Fruit fly (Drosophila melanogaster): ENCODE measurements around the gene CG42526.
A peak's percentile ranks its signal among the peaks of the same experiment; 100 is the strongest.

Gene CG42526

dm6 chr3L:9442625-9443282 is 7.6 kb upstream of the CG42526 start, which contains the start of gene Srg3:
TSS of gene Srg3 (plus strand) at chr3L:9443232.
- TF ChIP-seq CrebB (tag; optimal IDR thresholded peaks at IDR 0.05): no peak
- TF ChIP-seq Lpt (GFP tag; optimal IDR thresholded peaks at IDR 0.05): no peak
- no peak for TF ChIP-seq h (optimal IDR thresholded peaks at IDR 0.05)
- no peak for TF ChIP-seq peb (GFP tag; IDR thresholded peaks at IDR 0.05)
- TF ChIP-seq Hey (tag; optimal IDR thresholded peaks at IDR 0.05): no peak
- no peak for TF ChIP-seq ara (GFP tag; IDR thresholded peaks at IDR 0.05)
- TF ChIP-seq stwl (tag; optimal IDR thresholded peaks at IDR 0.05): no peak
- TF ChIP-seq Hmr (GFP tag; optimal IDR thresholded peaks at IDR 0.05): no peak
- TF ChIP-seq CG17829 (tag; optimal IDR thresholded peaks at IDR 0.05): no peak
- TF ChIP-seq Side (GFP tag; optimal IDR thresholded peaks at IDR 0.05): no peak
- TF ChIP-seq CG9215 (GFP tag; IDR thresholded peaks at IDR 0.05): no peak
- no peak for TF ChIP-seq D19A (tag; optimal IDR thresholded peaks at IDR 0.05)
- no peak for TF ChIP-seq nom (GFP tag; optimal IDR thresholded peaks at IDR 0.05)
- TF ChIP-seq CG9876 (GFP tag; optimal IDR thresholded peaks at IDR 0.05): no peak
- peak; percentile 43 for TF ChIP-seq Med (GFP tag)
- no peak for TF ChIP-seq CG3847 (GFP tag; IDR thresholded peaks at IDR 0.05)
- no peak for TF ChIP-seq org-1 (GFP tag; optimal IDR thresholded peaks at IDR 0.05)
- TF ChIP-seq z (GFP tag; IDR thresholded peaks at IDR 0.05): no peak
- no peak for TF ChIP-seq MESR4 (GFP tag; optimal IDR thresholded peaks at IDR 0.05)
- no peak for TF ChIP-seq CG2202 (tag; optimal IDR thresholded peaks at IDR 0.05)
- no peak for TF ChIP-seq lov (optimal IDR thresholded peaks at IDR 0.05)
- TF ChIP-seq lov (GFP tag; IDR thresholded peaks at IDR 0.05): no peak
- no peak for TF ChIP-seq chm (GFP tag; IDR thresholded peaks at IDR 0.05)
- TF ChIP-seq CG7928 (GFP tag; optimal IDR thresholded peaks at IDR 0.05): no peak
- TF ChIP-seq CG15514 (GFP tag; optimal IDR thresholded peaks at IDR 0.05): no peak
- peak; percentile 20 for TF ChIP-seq pita (GFP tag; optimal IDR thresholded peaks at IDR 0.05)
- TF ChIP-seq CG9609 (GFP tag; optimal IDR thresholded peaks at IDR 0.05): no peak
- no peak for TF ChIP-seq dati (GFP tag; IDR thresholded peaks at IDR 0.05)
- no peak for TF ChIP-seq fd64A (GFP tag; optimal IDR thresholded peaks at IDR 0.05)
- TF ChIP-seq Dek (tag; optimal IDR thresholded peaks at IDR 0.05): no peak
- peak; percentile 19; the same call in 1 of the 2 replicates for TF ChIP-seq H2.0 (GFP tag; IDR thresholded peaks at IDR 0.05)
- TF ChIP-seq pros (GFP tag; optimal IDR thresholded peaks at IDR 0.05): no peak
- no peak for TF ChIP-seq H15 (GFP tag; IDR thresholded peaks at IDR 0.05)
- TF ChIP-seq Dip3 (GFP tag; optimal IDR thresholded peaks at IDR 0.05): no peak
- TF ChIP-seq CG6791 (GFP tag; IDR thresholded peaks at IDR 0.05; ENCODE audit: partially characterized antibody): no peak
- TF ChIP-seq Hr78 (GFP tag; optimal IDR thresholded peaks at IDR 0.05): no peak
- TF ChIP-seq CG31224 (GFP tag; IDR thresholded peaks at IDR 0.05): no peak
- no peak for TF ChIP-seq unc-4 (GFP tag; IDR thresholded peaks at IDR 0.05; ENCODE audit: partially characterized antibody)
- no peak for TF ChIP-seq schlank (tag; optimal IDR thresholded peaks at IDR 0.05)
- TF ChIP-seq esg (GFP tag; conservative IDR thresholded peaks at IDR 0.05): peak; percentile 11; the same call in 1 of the 2 replicates
- TF ChIP-seq CTCF (GFP tag; optimal IDR thresholded peaks at IDR 0.05): peak; percentile 1
- TF ChIP-seq CG11723 (GFP tag; optimal IDR thresholded peaks at IDR 0.05): no peak
- TF ChIP-seq HLH4C (GFP tag; IDR thresholded peaks at IDR 0.05; ENCODE audit: partially characterized antibody): no peak
- no peak for TF ChIP-seq HHEX (GFP tag; optimal IDR thresholded peaks at IDR 0.05)
- no peak for TF ChIP-seq chinmo (GFP tag; IDR thresholded peaks at IDR 0.05; ENCODE audit: partially characterized antibody)
- no peak for TF ChIP-seq corto (GFP tag; optimal IDR thresholded peaks at IDR 0.05)
- no peak for TF ChIP-seq stc (GFP tag; IDR thresholded peaks at IDR 0.05)
- TF ChIP-seq az2 (GFP tag; optimal IDR thresholded peaks at IDR 0.05): no peak
- no peak for TF ChIP-seq lilli (GFP tag; optimal IDR thresholded peaks at IDR 0.05)
- no peak for TF ChIP-seq dpn (GFP tag; optimal IDR thresholded peaks at IDR 0.05)
- TF ChIP-seq CG18011 (GFP tag; optimal IDR thresholded peaks at IDR 0.05): peak; percentile 13
